Worm (Caenorhabditis elegans) whole organism, midembryonic: Measurements from ENCODE around the gene B0252.11.

ENCODE experiments used
- cog-1 ChIP-seq: sonication (generic microtip); optimal IDR thresholded peaks from 2 replicates; lab custom pipeline; 2016; ENCODE audit warnings: missing genetic modification characterization, missing compliant biosample characterization
- klf-2 ChIP-seq: fragments of 200-800 bp; sonication (Bioruptor generic); conservative IDR thresholded peaks from 2 replicates; pipeline ENCODE4 v1.3.6; 2022; ENCODE audit warnings: missing genetic modification reagents, missing genetic modification characterization, missing compliant biosample characterization
- ref-1 ChIP-seq: fragments of 200-800 bp; sonication (Bioruptor generic); conservative IDR thresholded peaks from 2 replicates; pipeline ENCODE4 v1.3.6; 2022; ENCODE audit warnings: missing genetic modification reagents, missing genetic modification characterization, missing compliant biosample characterization
- tab-1 ChIP-seq: fragments of 200-800 bp; sonication (Bioruptor generic); IDR thresholded peaks from 2 replicates; pipeline ENCODE4 v1.3.6; 2022; ENCODE audit warnings: missing genetic modification characterization, missing compliant biosample characterization
- ztf-23 ChIP-seq: fragments of 200-800 bp; sonication (Bioruptor generic); IDR thresholded peaks from 2 replicates; pipeline ENCODE4 v1.3.6; 2022; ENCODE audit warnings: missing genetic modification reagents, missing genetic modification characterization, missing compliant biosample characterization
- ztf-29 ChIP-seq: fragments of 200-800 bp; sonication (Bioruptor generic); IDR thresholded peaks from 2 replicates; pipeline ENCODE4 v1.3.6; 2022; ENCODE audit warnings: missing genetic modification reagents, missing genetic modification characterization, missing compliant biosample characterization

ce11 chrII:6887319-6888005, 30.1 kb downstream of the B0252.11 start, which contains the start of gene pmp-2:
- TF ChIP-seq tab-1 (GFP tag; lab: Robert Waterston, UW) (no peak), ref-1 (no peak), cog-1 (no peak), ztf-23 (GFP tag; lab: Robert Waterston, UW) (no peak), ztf-29 (GFP tag; lab: Robert Waterston, UW) (no peak), klf-2 (no peak)
